Worm (Caenorhabditis elegans): ENCODE results near the gene mltn-12.

The mltn-12 gene

DNA sequence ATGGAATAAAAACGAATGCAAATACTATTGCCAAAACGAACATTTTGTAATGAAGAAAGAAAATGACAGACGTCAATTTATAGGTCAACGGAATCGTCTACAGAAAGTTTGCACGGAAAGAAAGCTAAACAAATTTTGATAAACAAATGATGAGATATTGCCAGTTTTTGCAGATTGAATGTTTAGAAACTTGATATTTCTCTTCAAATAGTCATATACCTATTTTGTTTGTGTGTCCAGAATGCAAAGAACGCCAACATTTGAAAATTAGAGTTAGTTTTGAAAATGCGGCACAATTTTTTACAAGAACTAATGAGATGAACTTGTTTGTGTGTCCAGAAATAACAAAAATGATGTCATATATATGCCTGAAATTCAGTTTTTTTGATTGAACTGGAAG, 52.4 kb downstream of the mltn-12 start, which contains the start of gene Y73F4A.1 (continued):
- TF ChIP-seq daf-8 (GFP tag; IDR thresholded peaks at IDR 0.05): no peak
- TF ChIP-seq nhr-111 (GFP tag; optimal IDR thresholded peaks at IDR 0.05): no peak
- TF ChIP-seq duxl-1 (tag; optimal IDR thresholded peaks at IDR 0.05; ENCODE audit: poor library complexity): no peak

Measured in whole organism, L4 larva.